Worm (Caenorhabditis elegans) whole organism, mixed stage, embryonic: Measurements from ENCODE around the gene C31B8.7.

Experiments
- M03D4.4 ChIP-seq: sonication (generic microtip); optimal IDR thresholded peaks from 2 replicates; lab custom pipeline; 2017; ENCODE audit warnings: mild to moderate bottlenecking, missing genetic modification characterization, missing compliant biosample characterization
- blmp-1 ChIP-seq: fragments of 150-350 bp; optimal IDR thresholded peaks from 2 replicates; lab custom pipeline; 2014; ENCODE audit warnings: missing biosample characterization, missing genetic modification characterization
- ceh-39 ChIP-seq: fragments of 150-350 bp; optimal IDR thresholded peaks from 2 replicates; lab custom pipeline; 2014; ENCODE audit warnings: missing biosample characterization, missing genetic modification characterization
- ceh-83 ChIP-seq: fragments of 200-800 bp; sonication (Bioruptor generic); optimal IDR thresholded peaks from 2 replicates; lab custom pipeline; 2018; ENCODE audit warnings: mild to moderate bottlenecking, missing genetic modification characterization, missing compliant biosample characterization
- ces-1 ChIP-seq: fragments of 150-350 bp; optimal IDR thresholded peaks from 2 replicates; lab custom pipeline; 2014; ENCODE audit warnings: missing biosample characterization, missing genetic modification reagents, missing genetic modification characterization
- cnd-1 ChIP-seq: fragments of 200-800 bp; sonication (Bioruptor generic); optimal IDR thresholded peaks from 2 replicates; lab custom pipeline; 2018; ENCODE audit warnings: mild to moderate bottlenecking, missing genetic modification characterization, missing compliant biosample characterization
- drap-1 ChIP-seq: fragments of 200-800 bp; sonication (Bioruptor generic); optimal IDR thresholded peaks from 3 replicates; lab custom pipeline; 2018; ENCODE audit warnings: mild to moderate bottlenecking, missing genetic modification characterization, missing compliant biosample characterization
- elt-1 ChIP-seq: sonication (generic microtip); optimal IDR thresholded peaks from 2 replicates; lab custom pipeline; 2017; ENCODE audit warnings: missing genetic modification characterization, mild to moderate bottlenecking, missing compliant biosample characterization, antibody characterized with exemption, moderate library complexity, borderline replicate concordance; ENCODE audit not compliant: insufficient read depth
- elt-3 ChIP-seq: fragments of 150-350 bp; optimal IDR thresholded peaks from 2 replicates; lab custom pipeline; 2014; ENCODE audit warnings: missing biosample characterization, missing genetic modification characterization
- ham-2 ChIP-seq: fragments of 200-800 bp; sonication (Bioruptor generic); optimal IDR thresholded peaks from 2 replicates; lab custom pipeline; 2018; ENCODE audit warnings: mild to moderate bottlenecking, missing genetic modification characterization, missing compliant biosample characterization
- hlh-1 ChIP-seq: fragments of 150-350 bp; optimal IDR thresholded peaks from 2 replicates; lab custom pipeline; 2014; ENCODE audit warnings: missing biosample characterization, missing genetic modification reagents, missing genetic modification characterization
- lin-32 ChIP-seq: fragments of 200-800 bp; sonication (Bioruptor generic); optimal IDR thresholded peaks from 2 replicates; lab custom pipeline; 2018; ENCODE audit warnings: mild to moderate bottlenecking, missing genetic modification characterization, missing compliant biosample characterization
- lsy-2 ChIP-seq: fragments of 150-350 bp; optimal IDR thresholded peaks from 2 replicates; lab custom pipeline; 2014; ENCODE audit warnings: missing biosample characterization, missing genetic modification characterization
- mab-5 ChIP-seq: fragments of 150-350 bp; optimal IDR thresholded peaks from 2 replicates; lab custom pipeline; 2014; ENCODE audit warnings: missing biosample characterization, missing genetic modification characterization
- mls-2 ChIP-seq: sonication (generic microtip); optimal IDR thresholded peaks from 2 replicates; lab custom pipeline; 2016; ENCODE audit warnings: mild to moderate bottlenecking, missing genetic modification characterization, moderate library complexity, missing compliant biosample characterization
- nhr-2 ChIP-seq: fragments of 150-350 bp; optimal IDR thresholded peaks from 2 replicates; lab custom pipeline; 2014; ENCODE audit warnings: missing biosample characterization, missing genetic modification characterization
- nhr-237 ChIP-seq: fragments of 150-350 bp; optimal IDR thresholded peaks from 2 replicates; lab custom pipeline; 2014; ENCODE audit warnings: missing biosample characterization, missing genetic modification characterization
- nhr-28 ChIP-seq: fragments of 150-350 bp; optimal IDR thresholded peaks from 2 replicates; lab custom pipeline; 2014; ENCODE audit warnings: missing biosample characterization, missing genetic modification characterization
- nhr-76 ChIP-seq: sonication (generic microtip); optimal IDR thresholded peaks from 2 replicates; lab custom pipeline; 2017; ENCODE audit warnings: missing biosample characterization, missing genetic modification characterization
- sem-2 ChIP-seq: fragments of 200-800 bp; sonication (Bioruptor generic); optimal IDR thresholded peaks from 2 replicates; lab custom pipeline; 2018; ENCODE audit warnings: mild to moderate bottlenecking, missing genetic modification characterization, missing compliant biosample characterization
- snpc-4 ChIP-seq: fragments of 150-350 bp; optimal IDR thresholded peaks from 2 replicates; lab custom pipeline; 2014; ENCODE audit warnings: missing biosample characterization, missing genetic modification characterization
- sptf-1 ChIP-seq: sonication (generic microtip); optimal IDR thresholded peaks from 2 replicates; lab custom pipeline; 2017; ENCODE audit warnings: mild to moderate bottlenecking, missing genetic modification characterization, moderate library complexity, missing compliant biosample characterization
- tbx-8 ChIP-seq: fragments of 200-800 bp; sonication (Bioruptor generic); optimal IDR thresholded peaks from 2 replicates; lab custom pipeline; 2018; ENCODE audit warnings: mild to moderate bottlenecking, missing genetic modification characterization, moderate library complexity, missing compliant biosample characterization
- unc-120 ChIP-seq: sonication (generic microtip); optimal IDR thresholded peaks from 2 replicates; lab custom pipeline; 2017; ENCODE audit warnings: missing genetic modification characterization, missing compliant biosample characterization; ENCODE audit not compliant: poor library complexity, severe bottlenecking
- unc-39 ChIP-seq: fragments of 150-350 bp; optimal IDR thresholded peaks from 2 replicates; lab custom pipeline; 2014; ENCODE audit warnings: missing biosample characterization, missing genetic modification characterization
- unc-62 ChIP-seq: fragments of 150-350 bp; optimal IDR thresholded peaks from 2 replicates; lab custom pipeline; 2014; ENCODE audit warnings: missing biosample characterization, missing genetic modification reagents, missing genetic modification characterization
- zip-8 ChIP-seq: fragments of 150-350 bp; optimal IDR thresholded peaks from 2 replicates; lab custom pipeline; 2014; ENCODE audit warnings: missing biosample characterization, missing genetic modification characterization
- ztf-11 ChIP-seq: fragments of 150-350 bp; optimal IDR thresholded peaks from 2 replicates; lab custom pipeline; 2014; ENCODE audit warnings: missing biosample characterization, missing genetic modification characterization

C31B8.7 gene

ce11 chrV:2863033-2863432 is 40.1 kb downstream of the C31B8.7 start, which contains the start of gene srh-272:
srh-272 (plus strand) TSS chrV:2863333.
- no peak for TF ChIP-seq mab-5
- TF ChIP-seq nhr-76 (tag; lab: Kevin White, UChicago), result no peak

- no peak for TF ChIP-seq blmp-1
- TF ChIP-seq drap-1, result no peak
These were observed 41.6 kb downstream of the C31B8.7 start, which contains the start of gene srh-270 for ce11 chrV:2861505-2861904. srh-270 (minus strand) TSS chrV:2861605.

ce11 chrV:2859738-2860137 is 43.4 kb downstream of the C31B8.7 start, which contains the start of gene srj-54:
srj-54 (minus strand) TSS chrV:2859838.
- TF ChIP-seq lsy-2 (tag; lab: Kevin White, UChicago), result no peak
- TF ChIP-seq unc-39 (tag; lab: Kevin White, UChicago), result no peak
- TF ChIP-seq drap-1, result no peak
- no peak for TF ChIP-seq nhr-28
- TF ChIP-seq ceh-39 (tag; lab: Kevin White, UChicago), result no peak
- TF ChIP-seq ham-2 (GFP tag; lab: Kevin White, UChicago), result no peak
- no peak for TF ChIP-seq ces-1 (GFP tag; lab: Kevin White, UChicago)
- no peak for TF ChIP-seq lin-32
- TF ChIP-seq blmp-1, result no peak
- no peak for TF ChIP-seq snpc-4
- no peak for TF ChIP-seq tbx-8
- TF ChIP-seq mls-2 (tag; lab: Kevin White, UChicago), result no peak
- no peak for TF ChIP-seq unc-120 (tag; lab: Kevin White, UChicago)
- no peak for TF ChIP-seq sptf-1 (tag; lab: Kevin White, UChicago)
- no peak for TF ChIP-seq nhr-2 (tag; lab: Kevin White, UChicago)

- TF ChIP-seq M03D4.4, result no peak
- no peak for TF ChIP-seq snpc-4
- no peak for TF ChIP-seq sptf-1 (tag; lab: Kevin White, UChicago)
- TF ChIP-seq mab-5, result no peak
- TF ChIP-seq ztf-11 (tag; lab: Kevin White, UChicago), result no peak
- no peak for TF ChIP-seq cnd-1 (tag; lab: Kevin White, UChicago)
- TF ChIP-seq tbx-8, result no peak
- TF ChIP-seq nhr-28, result no peak
- no peak for TF ChIP-seq elt-3 (tag; lab: Kevin White, UChicago)
- no peak for TF ChIP-seq nhr-76 (tag; lab: Kevin White, UChicago)
- TF ChIP-seq unc-62 (GFP tag; lab: Kevin White, UChicago), result no peak
- TF ChIP-seq lsy-2 (tag; lab: Kevin White, UChicago), result no peak
- TF ChIP-seq unc-39 (tag; lab: Kevin White, UChicago), result no peak
- no peak for TF ChIP-seq zip-8 (tag; lab: Kevin White, UChicago)
These were observed 45.3 kb downstream of the C31B8.7 start, which contains the start of gene srj-55 for ce11 chrV:2857842-2858241. srj-55 (minus strand) TSS chrV:2857942.

ce11 chrV:2855473-2855872 is 47.7 kb downstream of the C31B8.7 start, which contains the start of gene srj-57:
srj-57 (minus strand) TSS chrV:2855573.
- no peak for TF ChIP-seq lin-32
- TF ChIP-seq ces-1 (GFP tag; lab: Kevin White, UChicago), result no peak
- no peak for TF ChIP-seq ceh-83 (GFP tag; lab: Kevin White, UChicago)
- no peak for TF ChIP-seq hlh-1 (tag; lab: Kevin White, UChicago)
- no peak for TF ChIP-seq elt-1 (tag; lab: Kevin White, UChicago)
- no peak for TF ChIP-seq unc-62 (GFP tag; lab: Kevin White, UChicago)
- TF ChIP-seq sem-2 (GFP tag; lab: Kevin White, UChicago), result no peak
- no peak for TF ChIP-seq ceh-39 (tag; lab: Kevin White, UChicago)
- no peak for TF ChIP-seq nhr-237 (tag; lab: Kevin White, UChicago)
- no peak for TF ChIP-seq cnd-1 (tag; lab: Kevin White, UChicago)
- TF ChIP-seq ham-2 (GFP tag; lab: Kevin White, UChicago), result no peak
- no peak for TF ChIP-seq tbx-8
- no peak for TF ChIP-seq mab-5
- no peak for TF ChIP-seq M03D4.4
- TF ChIP-seq nhr-76 (tag; lab: Kevin White, UChicago), result no peak
- no peak for TF ChIP-seq blmp-1
- TF ChIP-seq elt-3 (tag; lab: Kevin White, UChicago), result no peak
- TF ChIP-seq, all 35 proteins: peak for 0
